3 fruit fly cellular contexts compared by ENCODE assay signal in the genomic region with DNA sequence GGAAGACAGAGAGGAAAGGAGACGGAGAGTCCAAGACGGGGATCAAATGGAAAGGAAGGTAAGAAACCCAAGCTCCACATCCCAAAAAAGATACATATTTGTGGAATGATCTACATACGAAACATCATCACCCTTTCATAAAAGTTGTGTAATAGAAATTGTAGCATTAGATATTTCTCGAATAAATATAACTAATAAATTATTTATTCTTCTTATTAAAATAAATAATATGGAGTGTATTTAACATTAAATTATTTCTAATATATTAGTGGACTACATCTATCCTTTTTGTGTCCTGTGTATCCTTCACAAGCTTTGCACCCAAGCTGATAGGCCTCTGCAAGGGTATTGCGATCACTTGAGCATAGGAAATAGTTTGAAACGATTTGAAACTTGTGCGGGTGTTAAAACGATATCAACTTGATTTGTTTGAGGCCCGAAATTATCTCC.
TF ChIP-seq lines count a peak whose summit lies in the region.

No protein-coding gene starts in this region.

- no peak for TF ChIP-seq CTCF in whole organism, embryonic (GFP tag; optimal IDR thresholded peaks at IDR 0.05; lab: Kevin White, UChicago)

TF ChIP-seq in whole organism, embryonic, 481 proteins besides CTCF, POLR2A, EP300 and RAD21 (continues in another document):
- TF ChIP-seq Sry-δ (GFP tag; optimal IDR thresholded peaks at IDR 0.05; lab: Kevin White, UChicago) (no peak), CG32532 (GFP tag; IDR thresholded peaks at IDR 0.05; lab: Robert Waterston, UW) (no peak), pfk (GFP tag; optimal IDR thresholded peaks at IDR 0.05; lab: Kevin White, UChicago) (no peak), dpn (GFP tag; optimal IDR thresholded peaks at IDR 0.05; lab: Kevin White, UChicago) (no peak), Awh (GFP tag; IDR thresholded peaks at IDR 0.05; lab: Robert Waterston, UW) (no peak), CG9727 (GFP tag; optimal IDR thresholded peaks at IDR 0.05; lab: Kevin White, UChicago) (peak; percentile 20), gem (tag; optimal IDR thresholded peaks at IDR 0.05; lab: Kevin White, UChicago) (peak; percentile 41), CG11560 (tag; IDR thresholded peaks at IDR 0.05; lab: Robert Waterston, UW) (no peak), dmrt11E (tag; optimal IDR thresholded peaks at IDR 0.05; lab: Kevin White, UChicago) (peak; percentile 29), D19B (GFP tag; optimal IDR thresholded peaks at IDR 0.05; lab: Kevin White, UChicago) (peak; percentile 2), z (GFP tag; IDR thresholded peaks at IDR 0.05; lab: Robert Waterston, UW) (0 out of 3 replicates have a peak, but pooled peaks have one; percentile 29), Rfx (GFP tag; IDR thresholded peaks at IDR 0.05; lab: Robert Waterston, UW) (peak; percentile 43; the same call in 1 of the 2 replicates), lmd (GFP tag; IDR thresholded peaks at IDR 0.05; lab: Robert Waterston, UW) (no peak; the same call in 1 of the 2 replicates), Trl (optimal IDR thresholded peaks at IDR 0.05; lab: Kevin White, UChicago) (peak in 1 of 2 experiments; percentile 51), Trl (GFP tag; optimal IDR thresholded peaks at IDR 0.05; lab: Kevin White, UChicago) (no peak), CG18599 (GFP tag; optimal IDR thresholded peaks at IDR 0.05; lab: Kevin White, UChicago) (peak; percentile 26), da (GFP tag; optimal IDR thresholded peaks at IDR 0.05; lab: Kevin White, UChicago) (no peak), Xrp1 (GFP tag; IDR thresholded peaks at IDR 0.05; lab: Robert Waterston, UW) (peak; percentile 11; the same call in 1 of the 2 replicates), CG4424 (GFP tag; optimal IDR thresholded peaks at IDR 0.05; lab: Kevin White, UChicago) (peak; percentile 14), CG13624 (GFP tag; optimal IDR thresholded peaks at IDR 0.05; lab: Kevin White, UChicago) (no peak), br (optimal IDR thresholded peaks at IDR 0.05; lab: Kevin White, UChicago) (no peak), pnt (GFP tag; optimal IDR thresholded peaks at IDR 0.05; lab: Kevin White, UChicago) (no peak), CG7839 (tag; optimal IDR thresholded peaks at IDR 0.05; lab: Kevin White, UChicago) (peak; percentile 15), CG17612 (GFP tag; IDR thresholded peaks at IDR 0.05; lab: Robert Waterston, UW) (peak; percentile 39; the same call in 1 of the 2 replicates), CG6854 (GFP tag; optimal IDR thresholded peaks at IDR 0.05; lab: Kevin White, UChicago) (no peak), CG2678 (tag; optimal IDR thresholded peaks at IDR 0.05; lab: Kevin White, UChicago) (peak; percentile 23), CoRest (tag; optimal IDR thresholded peaks at IDR 0.05; lab: Kevin White, UChicago) (peak; percentile 7), CG12391 (tag; optimal IDR thresholded peaks at IDR 0.05; lab: Kevin White, UChicago) (peak; percentile 13)

TF ChIP-seq in whole organism, pupa, 21 proteins besides CTCF, POLR2A, EP300 and RAD21:
- TF ChIP-seq CG14655 (GFP tag; optimal IDR thresholded peaks at IDR 0.05; lab: Kevin White, UChicago) (peak; percentile 25), D1 (tag; optimal IDR thresholded peaks at IDR 0.05; lab: Kevin White, UChicago) (no peak)

TF ChIP-seq in whole organism, wandering third instar larva, 38 proteins besides CTCF, POLR2A, EP300 and RAD21:
- no peak for TF ChIP-seq Abd-B (GFP tag; optimal IDR thresholded peaks at IDR 0.05; lab: Kevin White, UChicago)
- no peak for TF ChIP-seq brk (GFP tag; optimal IDR thresholded peaks at IDR 0.05; lab: Kevin White, UChicago)
- no peak for TF ChIP-seq GATAd (GFP tag; optimal IDR thresholded peaks at IDR 0.05; lab: Kevin White, UChicago)
- no peak for TF ChIP-seq Hnf4 (GFP tag; optimal IDR thresholded peaks at IDR 0.05; lab: Kevin White, UChicago)
- no peak for TF ChIP-seq Rel (GFP tag; optimal IDR thresholded peaks at IDR 0.05; lab: Kevin White, UChicago)
- no peak for TF ChIP-seq Rel (tag; optimal IDR thresholded peaks at IDR 0.05; lab: Kevin White, UChicago)
- peak; percentile 29 for TF ChIP-seq Sp1 (GFP tag; optimal IDR thresholded peaks at IDR 0.05; lab: Kevin White, UChicago)
- TF ChIP-seq psq (GFP tag; optimal IDR thresholded peaks at IDR 0.05; lab: Kevin White, UChicago) = peak; percentile 51
- no peak for TF ChIP-seq fru (GFP tag; optimal IDR thresholded peaks at IDR 0.05; lab: Kevin White, UChicago)
- TF ChIP-seq woc (GFP tag; optimal IDR thresholded peaks at IDR 0.05; lab: Kevin White, UChicago) = no peak
- no peak for TF ChIP-seq N (GFP tag; optimal IDR thresholded peaks at IDR 0.05; lab: Kevin White, UChicago)
- peak in 1 of 2 experiments; percentile 29 for TF ChIP-seq foxo (GFP tag; optimal IDR thresholded peaks at IDR 0.05; lab: Kevin White, UChicago)
- no peak for TF ChIP-seq CG9705 (GFP tag; optimal IDR thresholded peaks at IDR 0.05; lab: Kevin White, UChicago)
- no peak for TF ChIP-seq dl (GFP tag; optimal IDR thresholded peaks at IDR 0.05; lab: Kevin White, UChicago; ENCODE audit: insufficient read depth in 1 of 2, partially characterized antibody in 2 of 2)
- peak; percentile 7 for TF ChIP-seq rgr (GFP tag; optimal IDR thresholded peaks at IDR 0.05; lab: Kevin White, UChicago)
- no peak for TF ChIP-seq OdsH (GFP tag; optimal IDR thresholded peaks at IDR 0.05; lab: Kevin White, UChicago)

Comparison
In these comparisons a context has a peak if more than half of its experiments do, and no peak if none do; other contexts are left out.
1. Of the 10 proteins assayed by ChIP-seq in both whole organism, embryonic and whole organism, wandering third instar larva: peak only in whole organism, embryonic: none; only in whole organism, wandering third instar larva: psq; in both: none; in neither: 9.